Worm (Caenorhabditis elegans) whole organism, L4/young adult: ENCODE results near the gene pmk-2.

Experiments
- W03F9.2 ChIP-seq: fragments of 150-350 bp; optimal IDR thresholded peaks from 2 replicates; lab custom pipeline; 2014; ENCODE audit warnings: missing biosample characterization, missing genetic modification characterization
- dao-5 ChIP-seq: sonication (generic microtip); optimal IDR thresholded peaks from 2 replicates; lab custom pipeline; 2016; ENCODE audit warnings: missing genotype, missing genetic modification characterization, moderate library complexity, missing compliant biosample characterization
- him-1 ChIP-seq: sonication (generic microtip); optimal IDR thresholded peaks from 2 replicates; lab custom pipeline; 2016; ENCODE audit warnings: missing genotype, missing genetic modification reagents, missing genetic modification characterization, missing compliant biosample characterization

ce11 chrIV:8126902-8127301, 16.4 kb upstream of the pmk-2 start, which contains the start of gene ceph-41:
- no peak for TF ChIP-seq dao-5 (tag; lab: Kevin White, UChicago)
- TF ChIP-seq him-1: no peak
- no peak for TF ChIP-seq W03F9.2 (tag; lab: Kevin White, UChicago)
